Worm (Caenorhabditis elegans): ENCODE results near the gene C32B5.18.
"Not testable (repeated sequence)": the region's sequence is repeated elsewhere in the genome, so short reads cannot be mapped to it uniquely, and the experiment has no call there.

The C32B5.18 gene

ce11 chrII:953052-953451 is 7.3 kb upstream of the C32B5.18 start:
- no peak for TF ChIP-seq vab-7 (GFP tag; IDR thresholded peaks at IDR 0.05)
- TF ChIP-seq nhr-42 (GFP tag; IDR thresholded peaks at IDR 0.05): no peak
- no peak for TF ChIP-seq daf-16 (GFP tag; optimal IDR thresholded peaks at IDR 0.05)
- TF ChIP-seq daf-16 (tag; optimal IDR thresholded peaks at IDR 0.05): no peak
- TF ChIP-seq lin-29 (GFP tag; IDR thresholded peaks at IDR 0.05): no peak
- no peak for TF ChIP-seq nhr-28 (tag; optimal IDR thresholded peaks at IDR 0.05)
- TF ChIP-seq duxl-1 (tag; optimal IDR thresholded peaks at IDR 0.05; ENCODE audit: poor library complexity): no peak
- TF ChIP-seq zfp-2 (tag; optimal IDR thresholded peaks at IDR 0.05): no peak
- TF ChIP-seq fkh-10 (GFP tag; optimal IDR thresholded peaks at IDR 0.05): no peak
- TF ChIP-seq lin-39 (tag; optimal IDR thresholded peaks at IDR 0.05): no peak
- TF ChIP-seq Y48G9A.11 (GFP tag; IDR thresholded peaks at IDR 0.05): no peak
- no peak for TF ChIP-seq ceh-62 (tag; optimal IDR thresholded peaks at IDR 0.05)
- TF ChIP-seq mdt-29 (GFP tag; IDR thresholded peaks at IDR 0.05): no peak
- TF ChIP-seq Y5F2A.4 (GFP tag; optimal IDR thresholded peaks at IDR 0.05): no peak
- TF ChIP-seq sdz-12 (GFP tag; optimal IDR thresholded peaks at IDR 0.05): no peak
- no peak for TF ChIP-seq egl-27 (tag; optimal IDR thresholded peaks at IDR 0.05)
- no peak for TF ChIP-seq spr-1 (tag; optimal IDR thresholded peaks at IDR 0.05)
- TF ChIP-seq dve-1 (tag; optimal IDR thresholded peaks at IDR 0.05; ENCODE audit: insufficient read depth): no peak
- no peak for TF ChIP-seq ctbp-1 (GFP tag; IDR thresholded peaks at IDR 0.05)

- TF ChIP-seq nhr-28 (tag; optimal IDR thresholded peaks at IDR 0.05): peak; percentile 29
Observed at ce11 chrII:954626-955025, 5.7 kb upstream of the C32B5.18 start, which contains the start of gene fbxc-7. fbxc-7 (plus strand) TSS chrII:954926.

- no peak for TF ChIP-seq nhr-28 (tag; optimal IDR thresholded peaks at IDR 0.05)
- TF ChIP-seq aha-1 (tag): peak; percentile 74
- TF ChIP-seq duxl-1 (tag; optimal IDR thresholded peaks at IDR 0.05; ENCODE audit: poor library complexity): no peak
- TF ChIP-seq nhr-76 (tag; optimal IDR thresholded peaks at IDR 0.05): no peak
- TF ChIP-seq ztf-7 (tag; optimal IDR thresholded peaks at IDR 0.05): no peak
- no peak for TF ChIP-seq zag-1 (tag; optimal IDR thresholded peaks at IDR 0.05)
- no peak for TF ChIP-seq jun-1 (tag; optimal IDR thresholded peaks at IDR 0.05)
- no peak for TF ChIP-seq hmg-1.1 (GFP tag; IDR thresholded peaks at IDR 0.05)
- TF ChIP-seq aly-2 (tag; optimal IDR thresholded peaks at IDR 0.05): no peak
Observed at ce11 chrII:958618-959017, 1.7 kb upstream of the C32B5.18 start, which contains the start of gene sdz-4. sdz-4 (plus strand) TSS chrII:958918.

ce11 chrII:961961-962360 is 1.6 kb downstream of the C32B5.18 start, which contains the start of gene C32B5.13:
C32B5.13 (minus strand) TSS chrII:962061.
- peak in 1 of 2 experiments; percentile 16 for TF ChIP-seq unc-62 (GFP tag; optimal IDR thresholded peaks at IDR 0.05 in 1 of 2)
- TF ChIP-seq unc-62 (tag; optimal IDR thresholded peaks at IDR 0.05): no peak
- TF ChIP-seq ZK337.2 (GFP tag; IDR thresholded peaks at IDR 0.05): no peak

ce11 chrII:966962-967361 is 6.6 kb downstream of the C32B5.18 start, which contains the start of gene fbxc-18:
fbxc-18 (minus strand) TSS chrII:967062.
- TF ChIP-seq lin-13 (GFP tag; optimal IDR thresholded peaks at IDR 0.05); lin-15B (tag; optimal IDR thresholded peaks at IDR 0.05); tag-97 (GFP tag; IDR thresholded peaks at IDR 0.05): not testable (repeated sequence)

ce11 chrII:968106-968505 is 7.8 kb downstream of the C32B5.18 start, which contains the start of gene C32B5.6:
C32B5.6 (plus strand) TSS chrII:968406.
- not testable (repeated sequence) for TF ChIP-seq set-16 (GFP tag; IDR thresholded peaks at IDR 0.05); nhr-102 (tag; optimal IDR thresholded peaks at IDR 0.05); mdt-29 (GFP tag; IDR thresholded peaks at IDR 0.05)
